Worm (Caenorhabditis elegans): ENCODE results near the gene col-108.
A peak's percentile ranks its signal among the peaks of the same experiment; 100 is the strongest.

col-108 gene

DNA sequence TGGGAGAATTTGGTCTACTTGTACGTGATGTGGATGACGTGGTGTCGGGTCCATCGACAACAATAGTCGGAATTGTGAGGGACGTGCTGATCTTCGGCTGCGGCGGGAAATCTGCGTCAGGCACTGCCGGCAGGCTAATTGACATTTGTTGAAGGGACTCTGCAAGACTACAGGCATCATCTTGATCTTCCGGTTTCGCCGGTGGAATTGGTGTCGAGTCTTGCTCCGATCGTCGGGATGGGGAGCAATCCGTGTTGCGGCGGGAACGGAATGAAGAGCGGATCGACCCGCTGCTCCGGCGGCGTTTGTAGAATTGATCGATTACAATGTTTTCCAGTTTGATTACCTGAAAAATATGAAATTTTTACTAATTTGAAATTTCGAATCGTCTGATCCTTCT, 15.9 kb upstream of the col-108 start:
- TF ChIP-seq him-1 (tag; optimal IDR thresholded peaks at IDR 0.05), result no peak
- no peak for TF ChIP-seq W03F9.2 (tag; optimal IDR thresholded peaks at IDR 0.05)
- no peak for TF ChIP-seq dao-5 (tag; optimal IDR thresholded peaks at IDR 0.05)

DNA sequence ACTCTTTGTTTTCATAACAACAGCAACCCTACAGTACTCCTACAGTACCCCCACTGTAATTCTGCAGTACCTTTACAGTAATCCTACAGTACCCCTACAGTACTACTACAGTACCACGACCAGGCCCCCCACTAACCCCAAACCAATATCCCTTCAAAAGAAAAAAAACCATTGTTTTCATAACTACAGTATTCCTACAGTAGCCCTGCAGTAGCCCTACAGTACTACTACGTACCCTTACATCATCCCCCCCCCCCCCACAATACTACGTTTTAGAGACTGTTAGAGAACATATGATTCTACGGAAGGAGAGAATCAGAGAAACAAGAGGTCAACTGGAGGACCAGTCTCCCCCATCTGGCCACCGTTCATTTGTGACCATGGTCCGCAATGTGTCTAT, 14.9 kb upstream of the col-108 start, which contains the start of gene Y41D4A.3:
Gene Y41D4A.3, plus strand, starts transcription at position 301 of the 400 bp plus-strand sequence.
- TF ChIP-seq dao-5 (tag; optimal IDR thresholded peaks at IDR 0.05) (no peak), W03F9.2 (tag; optimal IDR thresholded peaks at IDR 0.05) (no peak), him-1 (tag; optimal IDR thresholded peaks at IDR 0.05) (no peak)

DNA sequence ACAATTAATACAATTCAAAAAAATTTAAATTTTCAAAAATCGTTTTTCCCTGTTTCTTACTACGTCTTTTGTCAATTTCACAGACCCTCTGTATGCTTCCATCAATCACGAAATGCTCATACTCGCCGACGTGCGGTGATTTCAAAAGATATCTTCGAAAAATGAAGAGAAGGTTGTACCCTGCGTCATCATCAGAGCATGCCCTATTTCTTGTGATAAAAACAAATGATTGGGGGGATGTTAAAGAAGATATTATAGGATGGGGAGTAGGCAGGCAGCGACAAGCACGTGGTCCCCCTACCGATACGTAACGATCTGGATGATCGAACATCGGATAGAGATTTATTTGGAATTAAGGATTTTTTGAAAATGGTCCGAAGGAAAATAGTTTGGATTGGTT, 9.8 kb upstream of the col-108 start:
- TF ChIP-seq dao-5 (tag; optimal IDR thresholded peaks at IDR 0.05), result no peak
- TF ChIP-seq W03F9.2 (tag; optimal IDR thresholded peaks at IDR 0.05), result no peak
- TF ChIP-seq him-1 (tag; optimal IDR thresholded peaks at IDR 0.05), result no peak

DNA sequence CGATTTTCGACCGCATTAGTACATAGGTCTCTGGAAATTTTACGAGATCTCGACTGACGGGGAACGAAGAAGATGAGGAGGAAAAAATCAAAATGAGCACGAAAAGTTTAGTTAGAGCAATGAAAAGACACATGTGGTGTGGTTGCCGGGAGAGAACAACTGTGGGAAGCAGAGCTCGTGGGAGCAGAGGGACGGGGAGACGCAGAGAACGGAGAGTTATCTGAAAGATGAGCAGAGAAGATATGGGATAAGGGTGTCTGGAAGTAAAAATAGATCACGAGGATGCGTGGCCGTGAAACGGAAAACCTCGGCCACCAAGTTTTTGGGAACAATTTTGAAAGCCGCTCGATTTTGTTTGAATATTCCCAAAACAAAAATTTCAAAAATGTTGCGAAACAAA, 6.8 kb upstream of the col-108 start, which contains the start of gene Y41D4A.7:
Gene Y41D4A.7, minus strand, starts transcription at position 18 of the 400 bp plus-strand sequence.
- TF ChIP-seq him-1 (tag; optimal IDR thresholded peaks at IDR 0.05) (no peak), dao-5 (tag; optimal IDR thresholded peaks at IDR 0.05) (no peak), W03F9.2 (tag; optimal IDR thresholded peaks at IDR 0.05) (no peak)

DNA sequence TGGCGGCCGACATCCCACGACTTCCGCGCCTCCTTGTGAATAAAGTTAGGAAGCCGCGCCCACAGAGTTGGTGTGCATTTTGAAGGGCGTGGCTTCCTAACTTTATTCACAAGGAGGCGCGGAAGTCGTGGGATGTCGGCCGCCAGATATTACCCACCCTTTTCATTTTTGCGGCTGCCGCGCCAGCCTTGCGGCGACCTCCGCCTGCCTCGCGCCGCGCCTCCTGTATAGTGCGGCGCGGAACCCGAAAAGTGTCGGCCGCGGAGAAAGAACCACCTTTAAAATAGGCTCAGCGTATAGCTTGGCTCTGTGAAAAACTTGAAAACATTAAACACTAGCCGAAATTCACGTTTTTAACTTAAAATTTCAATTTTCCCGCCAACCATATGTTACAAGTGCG, 4.9 kb upstream of the col-108 start:
- no peak for TF ChIP-seq dao-5 (tag; optimal IDR thresholded peaks at IDR 0.05)
- TF ChIP-seq him-1 (tag; optimal IDR thresholded peaks at IDR 0.05), result no peak
- no peak for TF ChIP-seq W03F9.2 (tag; optimal IDR thresholded peaks at IDR 0.05)

DNA sequence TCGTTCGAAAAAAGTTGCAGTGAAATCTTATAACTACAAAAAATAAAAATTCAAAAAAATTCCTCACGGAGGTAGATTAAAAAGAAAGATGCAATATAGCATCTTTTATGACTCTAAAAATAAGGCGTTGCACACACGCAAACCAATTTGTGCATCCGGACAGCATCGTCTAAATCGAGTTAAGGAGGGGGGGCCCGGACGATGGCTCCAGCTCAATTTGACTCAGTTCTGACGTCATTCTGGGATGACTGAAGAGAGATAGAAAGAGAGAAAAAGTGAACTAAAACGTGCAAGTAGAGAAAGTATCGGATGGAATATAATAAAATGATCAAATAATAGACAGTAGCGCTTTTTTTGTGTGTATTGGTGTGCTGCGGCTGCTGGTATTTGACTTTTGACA, 2.4 kb upstream of the col-108 start:
- TF ChIP-seq him-1 (tag; optimal IDR thresholded peaks at IDR 0.05) (peak; percentile 21), W03F9.2 (tag; optimal IDR thresholded peaks at IDR 0.05) (no peak)

DNA sequence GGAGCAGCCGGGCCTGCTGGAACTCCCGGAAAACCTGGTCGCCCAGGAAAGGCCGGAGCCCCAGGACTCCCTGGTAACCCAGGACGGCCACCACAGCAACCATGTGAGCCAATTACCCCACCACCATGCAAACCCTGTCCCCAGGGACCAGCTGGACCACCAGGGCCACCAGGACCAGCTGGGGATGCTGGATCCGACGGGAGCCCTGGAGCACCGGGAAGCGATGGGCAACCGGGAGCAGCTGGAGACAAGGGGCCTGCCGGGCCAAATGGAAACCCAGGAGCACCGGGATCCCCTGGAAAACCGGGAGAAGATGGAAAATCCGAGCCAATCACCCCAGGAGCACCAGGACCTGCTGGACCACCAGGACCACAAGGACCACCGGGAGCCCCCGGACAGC, 686 bp downstream of the col-108 start:
- TF ChIP-seq W03F9.2 (tag; optimal IDR thresholded peaks at IDR 0.05) (no peak), him-1 (tag; optimal IDR thresholded peaks at IDR 0.05) (no peak)

DNA sequence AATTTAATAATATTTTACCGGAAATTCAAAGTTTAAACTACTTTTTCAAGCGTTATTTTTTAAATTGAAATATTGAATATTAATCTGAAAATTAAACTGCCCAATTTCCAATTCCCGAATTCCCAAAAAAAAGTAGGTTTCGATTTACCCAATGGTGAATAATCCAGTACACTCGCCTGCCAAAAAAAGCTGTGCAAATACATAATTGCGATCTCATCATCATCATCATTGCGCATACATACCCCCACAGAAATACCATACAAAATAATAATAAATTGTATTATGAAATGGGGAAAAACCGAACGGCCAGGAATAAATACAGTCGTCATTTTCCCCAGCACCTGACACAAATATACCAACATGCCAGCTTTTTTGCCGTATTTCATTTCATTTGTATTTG, 3.5 kb downstream of the col-108 start, which contains the start of gene Y41D4A.1:
Gene Y41D4A.1, plus strand, starts transcription at position 301 of the 400 bp plus-strand sequence.
- TF ChIP-seq W03F9.2 (tag; optimal IDR thresholded peaks at IDR 0.05) (no peak), dao-5 (tag; optimal IDR thresholded peaks at IDR 0.05) (no peak), him-1 (tag; optimal IDR thresholded peaks at IDR 0.05) (no peak)

DNA sequence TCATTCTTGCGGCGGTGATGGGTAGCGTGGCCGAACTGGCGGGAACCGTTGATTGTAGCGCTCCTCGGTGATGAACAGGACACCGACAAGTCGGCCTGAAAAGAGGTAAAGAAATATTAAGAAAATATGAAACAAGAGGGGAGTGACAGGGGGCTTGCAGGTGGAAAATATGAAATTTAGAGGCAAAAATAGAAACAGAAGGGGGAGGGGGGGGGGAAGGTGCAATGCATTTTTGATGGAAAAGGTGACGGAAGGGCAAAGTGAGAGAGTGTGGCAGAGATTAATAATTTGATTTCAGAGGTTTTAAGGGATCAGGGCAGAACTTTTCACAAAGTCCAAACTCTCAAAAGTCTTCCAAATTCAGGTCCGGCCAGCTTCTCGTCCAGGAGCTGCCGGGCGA, 13.2 kb downstream of the col-108 start, which contains the start of gene frpr-19:
Gene frpr-19, minus strand, starts transcription at position 101 of the 400 bp plus-strand sequence.
- no peak for TF ChIP-seq dao-5 (tag; optimal IDR thresholded peaks at IDR 0.05)
- TF ChIP-seq him-1 (tag; optimal IDR thresholded peaks at IDR 0.05), result no peak
- no peak for TF ChIP-seq W03F9.2 (tag; optimal IDR thresholded peaks at IDR 0.05)

DNA sequence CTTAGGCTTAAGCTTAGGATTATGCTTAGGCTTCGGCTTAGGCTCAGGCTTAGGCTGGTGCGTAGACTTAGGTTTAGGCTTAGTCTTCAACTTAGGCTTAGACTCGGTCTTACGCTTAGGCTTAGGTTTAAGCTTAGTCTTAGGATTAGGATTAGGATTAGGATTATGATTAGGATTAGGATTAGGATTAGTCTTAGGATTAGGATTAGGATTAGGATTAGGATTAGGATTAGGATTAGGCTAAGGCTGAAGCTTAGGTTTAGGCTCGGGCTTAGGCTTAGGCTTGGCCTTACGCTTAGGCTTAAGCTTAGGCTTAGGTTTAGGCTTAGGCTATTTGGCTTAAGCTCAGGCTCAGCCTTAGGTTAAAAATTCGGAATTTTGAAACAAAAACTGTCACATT, 16.8 kb downstream of the col-108 start:
- no peak for TF ChIP-seq dao-5 (tag; optimal IDR thresholded peaks at IDR 0.05)
- no peak for TF ChIP-seq him-1 (tag; optimal IDR thresholded peaks at IDR 0.05)
- TF ChIP-seq W03F9.2 (tag; optimal IDR thresholded peaks at IDR 0.05), result no peak

DNA sequence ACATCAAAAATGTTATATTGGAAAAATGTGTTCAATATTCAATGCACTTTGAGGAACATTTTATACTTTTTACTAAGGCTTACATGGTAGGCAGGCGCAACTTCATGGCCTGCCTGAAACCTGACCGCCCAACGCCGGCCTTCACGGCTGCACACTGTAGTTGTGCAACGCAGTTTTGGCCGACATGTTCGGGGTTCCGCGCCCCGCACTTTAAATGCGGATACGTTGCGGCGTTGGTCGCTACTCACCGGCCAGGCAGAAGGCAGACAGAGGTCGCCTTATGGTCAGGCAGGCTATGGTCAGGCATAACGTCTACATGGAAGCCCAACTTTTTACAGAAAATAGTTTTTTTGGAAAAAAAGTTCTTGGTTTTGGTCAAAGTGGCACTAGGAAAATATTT, 22.3 kb downstream of the col-108 start:
- TF ChIP-seq him-1 (tag; optimal IDR thresholded peaks at IDR 0.05), result no peak
- no peak for TF ChIP-seq dao-5 (tag; optimal IDR thresholded peaks at IDR 0.05)
- no peak for TF ChIP-seq W03F9.2 (tag; optimal IDR thresholded peaks at IDR 0.05)

DNA sequence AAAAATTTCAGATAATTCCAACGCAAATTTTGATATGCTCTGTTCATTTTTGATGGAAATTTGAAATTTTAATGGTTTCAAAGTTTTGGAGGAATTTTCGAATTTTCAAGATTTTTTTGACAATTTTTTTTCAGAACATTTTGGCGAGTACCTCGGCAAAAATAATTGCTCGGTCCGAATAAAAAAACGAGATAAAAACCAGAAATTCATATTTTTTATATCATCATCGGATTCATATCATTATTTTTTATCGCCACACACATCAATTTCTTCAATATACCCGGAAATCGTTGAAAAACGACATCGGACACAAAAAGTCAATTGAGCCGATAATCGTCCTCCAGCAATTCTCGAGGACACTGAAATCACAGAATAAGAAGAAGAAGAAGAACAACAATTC, 23.4 kb downstream of the col-108 start:
- TF ChIP-seq dao-5 (tag; optimal IDR thresholded peaks at IDR 0.05) (no peak), W03F9.2 (tag; optimal IDR thresholded peaks at IDR 0.05) (no peak), him-1 (tag; optimal IDR thresholded peaks at IDR 0.05) (no peak)

DNA sequence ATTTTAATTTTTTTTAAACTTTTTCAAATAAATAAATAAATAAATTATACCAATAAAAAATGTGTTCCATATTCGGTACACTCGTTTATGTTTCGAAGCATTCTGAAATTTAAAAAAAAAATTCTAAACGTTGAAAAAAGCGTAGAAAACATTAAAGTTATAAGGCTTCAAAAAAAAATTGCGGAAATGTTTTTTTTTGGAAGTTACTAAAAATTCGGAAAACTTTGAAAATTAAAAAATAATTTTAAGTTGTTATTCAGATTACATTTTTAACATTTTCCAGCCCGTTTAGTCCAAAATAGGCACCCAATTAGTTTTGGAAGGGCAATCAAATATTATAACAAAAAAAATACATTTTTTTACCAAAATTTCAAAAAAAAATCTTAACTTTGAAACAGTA, 35.5 kb downstream of the col-108 start, which contains the start of gene Y38C1BA.1:
Gene Y38C1BA.1, minus strand, starts transcription at position 101 of the 400 bp plus-strand sequence.
- TF ChIP-seq him-1 (tag; optimal IDR thresholded peaks at IDR 0.05) (no peak), W03F9.2 (tag; optimal IDR thresholded peaks at IDR 0.05) (no peak), dao-5 (tag; optimal IDR thresholded peaks at IDR 0.05) (no peak)

DNA sequence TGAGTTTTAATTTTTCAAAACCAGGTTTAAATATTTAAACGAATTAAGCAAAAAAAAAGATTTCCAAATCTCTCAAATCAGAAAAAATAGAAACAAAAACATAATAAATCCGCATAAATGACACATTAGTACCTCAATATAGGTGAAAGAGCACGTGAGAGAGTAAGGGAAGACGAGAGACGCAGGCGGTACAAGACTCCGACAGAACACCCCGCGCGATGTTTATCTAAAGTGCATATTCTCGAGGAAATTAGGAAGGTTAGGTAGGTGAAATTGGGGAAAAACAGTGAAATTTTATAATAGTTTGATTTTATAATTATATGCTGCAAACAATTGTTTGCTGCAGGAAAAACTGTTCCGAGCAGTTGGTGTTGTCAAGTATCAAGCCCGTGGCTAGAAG, 36.2 kb downstream of the col-108 start:
- TF ChIP-seq dao-5 (tag; optimal IDR thresholded peaks at IDR 0.05) (no peak), him-1 (tag; optimal IDR thresholded peaks at IDR 0.05) (peak; percentile 28), W03F9.2 (tag; optimal IDR thresholded peaks at IDR 0.05) (no peak)

DNA sequence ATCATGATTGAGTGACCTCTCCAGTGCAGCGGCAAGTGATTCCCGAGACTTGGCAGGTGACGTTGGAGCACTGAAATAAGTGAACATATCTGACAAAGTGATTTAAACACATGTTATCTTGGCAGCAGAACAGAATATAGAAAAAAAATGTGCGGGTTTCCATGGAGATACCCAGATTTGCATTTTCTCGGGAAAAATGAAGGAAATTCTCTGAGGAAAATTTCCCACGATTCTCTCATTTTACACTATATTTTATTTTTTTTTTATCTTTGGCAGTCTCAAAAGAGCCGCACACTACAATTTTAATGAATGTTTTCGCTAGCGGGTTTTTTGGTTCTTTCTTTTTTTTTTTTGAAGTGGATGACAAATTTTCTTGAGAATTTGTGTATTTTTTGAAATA, 45.5 kb downstream of the col-108 start:
- TF ChIP-seq W03F9.2 (tag; optimal IDR thresholded peaks at IDR 0.05) (no peak), him-1 (tag; optimal IDR thresholded peaks at IDR 0.05) (no peak), dao-5 (tag; optimal IDR thresholded peaks at IDR 0.05) (no peak)
